Worm (Caenorhabditis elegans) whole organism, L3 larva: Measurements from ENCODE around the gene aex-2.

ENCODE experiments used
- ZK546.5 ChIP-seq: sonication (generic microtip); optimal IDR thresholded peaks from 2 replicates; lab custom pipeline; 2017; ENCODE audit warnings: missing biosample characterization, missing genetic modification characterization
- ceh-16 ChIP-seq: sonication (generic microtip); optimal IDR thresholded peaks from 2 replicates; lab custom pipeline; 2017; ENCODE audit warnings: missing biosample characterization, missing genetic modification characterization
- fkh-2 ChIP-seq: fragments of 150-350 bp; optimal IDR thresholded peaks from 2 replicates; lab custom pipeline; 2014; ENCODE audit warnings: missing biosample characterization, missing genetic modification reagents, missing genetic modification characterization
- lin-39 ChIP-seq: fragments of 150-350 bp; optimal IDR thresholded peaks from 2 replicates; lab custom pipeline; 2018; ENCODE audit warnings: missing biosample characterization, missing genetic modification reagents, missing genetic modification characterization
- lsy-12 ChIP-seq: sonication (generic microtip); optimal IDR thresholded peaks from 2 replicates; lab custom pipeline; 2016; ENCODE audit warnings: mild to moderate bottlenecking, missing genetic modification characterization, missing compliant biosample characterization
- nhr-11 ChIP-seq: fragments of 150-350 bp; optimal IDR thresholded peaks from 2 replicates; lab custom pipeline; 2014; ENCODE audit warnings: missing biosample characterization, missing genetic modification characterization
- nhr-12 ChIP-seq: fragments of 150-350 bp; optimal IDR thresholded peaks from 2 replicates; lab custom pipeline; 2014; ENCODE audit warnings: missing biosample characterization, missing genetic modification characterization
- nhr-237 ChIP-seq: fragments of 150-350 bp; optimal IDR thresholded peaks from 2 replicates; lab custom pipeline; 2014; ENCODE audit warnings: missing biosample characterization, missing genetic modification characterization
- nhr-25 ChIP-seq: sonication (generic microtip); optimal IDR thresholded peaks from 2 replicates; lab custom pipeline; 2017; ENCODE audit warnings: missing biosample characterization, missing genetic modification characterization
- nhr-67 ChIP-seq: fragments of 150-350 bp; optimal IDR thresholded peaks from 2 replicates; lab custom pipeline; 2014; ENCODE audit warnings: missing biosample characterization, missing genetic modification characterization
- nhr-76 ChIP-seq: fragments of 150-350 bp; sonication (generic microtip); optimal IDR thresholded peaks from 5 replicates; lab custom pipeline; 2014; ENCODE audit warnings: missing biosample characterization, missing genetic modification characterization
- skn-1 ChIP-seq: fragments of 150-350 bp; optimal IDR thresholded peaks from 2 replicates; lab custom pipeline; 2014; ENCODE audit warnings: missing biosample characterization, missing genetic modification characterization

DNA sequence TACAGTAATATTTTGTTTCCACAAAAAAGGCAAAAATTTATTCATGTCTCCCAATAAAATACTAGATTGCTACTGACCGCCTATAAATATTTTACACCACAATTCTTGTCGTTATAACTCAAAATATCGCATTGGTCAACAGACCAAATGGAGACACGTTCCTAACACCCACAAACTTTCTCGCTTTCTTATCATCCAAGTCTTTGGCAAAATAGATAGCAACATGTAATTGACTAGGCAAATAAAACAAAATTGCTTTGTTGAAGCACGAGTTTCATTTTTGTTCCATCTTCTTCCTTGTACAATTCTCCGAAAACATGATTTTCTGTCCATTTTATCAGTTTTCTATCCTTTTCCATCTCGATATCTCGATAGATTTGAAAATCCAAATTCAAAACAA is 50.3 kb downstream of the aex-2 start:
- TF ChIP-seq nhr-12 (no peak), ceh-16 (tag; lab: Kevin White, UChicago) (no peak), fkh-2 (tag; lab: Kevin White, UChicago) (no peak), nhr-25 (no peak), nhr-11 (tag; lab: Kevin White, UChicago) (no peak), skn-1 (tag; lab: Kevin White, UChicago) (no peak), lin-39 (tag; lab: Kevin White, UChicago) (no peak), ZK546.5 (tag; lab: Kevin White, UChicago) (no peak), nhr-237 (tag; lab: Kevin White, UChicago) (no peak), lsy-12 (no peak), nhr-67 (tag; lab: Kevin White, UChicago) (no peak), nhr-76 (tag; lab: Kevin White, UChicago) (no peak)
